Worm (Caenorhabditis elegans) whole organism, L3 larva: ENCODE measurements around the gene Y56A3A.6.

ENCODE experiments used
- ZK546.5 ChIP-seq: sonication (generic microtip); optimal IDR thresholded peaks from 2 replicates; lab custom pipeline; 2017; ENCODE audit warnings: missing biosample characterization, missing genetic modification characterization
- aly-2 ChIP-seq: fragments of 150-350 bp; optimal IDR thresholded peaks from 2 replicates; lab custom pipeline; 2014; ENCODE audit warnings: missing biosample characterization, missing genetic modification characterization
- ceh-28 ChIP-seq: fragments of 150-350 bp; optimal IDR thresholded peaks from 2 replicates; lab custom pipeline; 2014; ENCODE audit warnings: missing biosample characterization, missing genetic modification reagents, missing genetic modification characterization
- ceh-82 ChIP-seq: fragments of 150-350 bp; optimal IDR thresholded peaks from 2 replicates; lab custom pipeline; 2014; ENCODE audit warnings: missing biosample characterization, missing genetic modification characterization
- ceh-9 ChIP-seq: sonication (generic microtip); optimal IDR thresholded peaks from 2 replicates; lab custom pipeline; 2018; ENCODE audit warnings: missing biosample characterization, missing genetic modification characterization
- egl-27 ChIP-seq: sonication (generic microtip); optimal IDR thresholded peaks from 4 replicates; lab custom pipeline; 2017; ENCODE audit warnings: missing biosample characterization, missing genetic modification reagents, missing genetic modification characterization
- egl-5 ChIP-seq: fragments of 150-350 bp; optimal IDR thresholded peaks from 2 replicates; lab custom pipeline; 2017; ENCODE audit warnings: missing biosample characterization, missing genetic modification reagents, missing genetic modification characterization, inconsistent platforms
- elt-1 ChIP-seq: fragments of 150-350 bp; optimal IDR thresholded peaks from 2 replicates; lab custom pipeline; 2014; ENCODE audit warnings: missing biosample characterization, missing genetic modification characterization
- elt-3 ChIP-seq, 3 experiments: fragments of 150-350 bp in 1 of 3; sonication (generic microtip) in 2 of 3; optimal IDR thresholded peaks; 2 replicates in 2 of 3; 4 replicates in 1 of 3; lab custom pipeline; 2014 to 2017; ENCODE audit warnings: missing biosample characterization in 3 of 3, missing genetic modification characterization in 3 of 3
- eor-1 ChIP-seq, 2 experiments: fragments of 150-350 bp; optimal IDR thresholded peaks; 2 replicates each; lab custom pipeline; 2014 to 2018; ENCODE audit warnings: missing biosample characterization in 2 of 2, missing genetic modification characterization in 2 of 2
- fkh-10 ChIP-seq: sonication (generic microtip); optimal IDR thresholded peaks from 2 replicates; lab custom pipeline; 2017; ENCODE audit warnings: missing biosample characterization, missing genetic modification reagents, missing genetic modification characterization
- fkh-2 ChIP-seq: fragments of 150-350 bp; optimal IDR thresholded peaks from 2 replicates; lab custom pipeline; 2014; ENCODE audit warnings: missing biosample characterization, missing genetic modification reagents, missing genetic modification characterization
- fos-1 ChIP-seq: fragments of 150-350 bp; optimal IDR thresholded peaks from 2 replicates; lab custom pipeline; 2014; ENCODE audit warnings: missing biosample characterization, missing genetic modification characterization
- hmg-11 ChIP-seq: sonication (generic microtip); optimal IDR thresholded peaks from 2 replicates; lab custom pipeline; 2016; ENCODE audit warnings: missing genetic modification characterization, missing compliant biosample characterization
- jun-1 ChIP-seq: fragments of 150-350 bp; optimal IDR thresholded peaks from 2 replicates; lab custom pipeline; 2014; ENCODE audit warnings: missing biosample characterization, missing genetic modification reagents, missing genetic modification characterization
- lin-15B ChIP-seq: fragments of 150-350 bp; optimal IDR thresholded peaks from 2 replicates; lab custom pipeline; 2014; ENCODE audit warnings: missing biosample characterization, missing genetic modification characterization
- lin-39 ChIP-seq: fragments of 150-350 bp; optimal IDR thresholded peaks from 2 replicates; lab custom pipeline; 2018; ENCODE audit warnings: missing biosample characterization, missing genetic modification reagents, missing genetic modification characterization
- lsy-12 ChIP-seq: sonication (generic microtip); optimal IDR thresholded peaks from 2 replicates; lab custom pipeline; 2016; ENCODE audit warnings: mild to moderate bottlenecking, missing genetic modification characterization, missing compliant biosample characterization
- mdl-1 ChIP-seq: fragments of 150-350 bp; optimal IDR thresholded peaks from 2 replicates; lab custom pipeline; 2014; ENCODE audit warnings: missing biosample characterization, missing genetic modification characterization
- mml-1 ChIP-seq: fragments of 150-350 bp; sonication (generic microtip); optimal IDR thresholded peaks from 3 replicates; lab custom pipeline; 2014; ENCODE audit warnings: missing biosample characterization, missing genetic modification characterization
- nfya-1 ChIP-seq: sonication (generic microtip); optimal IDR thresholded peaks from 2 replicates; lab custom pipeline; 2017; ENCODE audit warnings: missing genetic modification characterization, mild to moderate bottlenecking, missing compliant biosample characterization, antibody characterized with exemption, moderate library complexity; ENCODE audit not compliant: insufficient read depth
- nhr-11 ChIP-seq: fragments of 150-350 bp; optimal IDR thresholded peaks from 2 replicates; lab custom pipeline; 2014; ENCODE audit warnings: missing biosample characterization, missing genetic modification characterization
- nhr-23 ChIP-seq: fragments of 150-350 bp; optimal IDR thresholded peaks from 2 replicates; lab custom pipeline; 2014; ENCODE audit warnings: missing biosample characterization, missing genetic modification reagents, missing genetic modification characterization
- nhr-28 ChIP-seq: fragments of 150-350 bp; optimal IDR thresholded peaks from 2 replicates; lab custom pipeline; 2014; ENCODE audit warnings: missing biosample characterization, missing genetic modification characterization
- nhr-43 ChIP-seq: sonication (generic microtip); optimal IDR thresholded peaks from 2 replicates; lab custom pipeline; 2016; ENCODE audit warnings: mild to moderate bottlenecking, missing genetic modification characterization, missing compliant biosample characterization; ENCODE audit not compliant: poor library complexity, severe bottlenecking
- nhr-67 ChIP-seq: fragments of 150-350 bp; optimal IDR thresholded peaks from 2 replicates; lab custom pipeline; 2014; ENCODE audit warnings: missing biosample characterization, missing genetic modification characterization
- nhr-76 ChIP-seq: fragments of 150-350 bp; sonication (generic microtip); optimal IDR thresholded peaks from 5 replicates; lab custom pipeline; 2014; ENCODE audit warnings: missing biosample characterization, missing genetic modification characterization
- pha-4 ChIP-seq: fragments of 150-350 bp; optimal IDR thresholded peaks from 2 replicates; lab custom pipeline; 2014; ENCODE audit warnings: missing biosample characterization, missing genetic modification reagents, missing genetic modification characterization
- pqm-1 ChIP-seq: fragments of 150-350 bp; optimal IDR thresholded peaks from 2 replicates; lab custom pipeline; 2017; ENCODE audit warnings: missing biosample characterization, missing genetic modification characterization, inconsistent platforms
- sea-2 ChIP-seq: fragments of 150-350 bp; sonication (generic microtip); optimal IDR thresholded peaks from 4 replicates; lab custom pipeline; 2014; ENCODE audit warnings: missing biosample characterization, missing genetic modification reagents, missing genetic modification characterization
- snpc-4 ChIP-seq: fragments of 150-350 bp; optimal IDR thresholded peaks from 2 replicates; lab custom pipeline; 2014; ENCODE audit warnings: missing biosample characterization, missing genetic modification characterization
- tbx-2 ChIP-seq: sonication (generic microtip); optimal IDR thresholded peaks from 2 replicates; lab custom pipeline; 2016; ENCODE audit warnings: mild to moderate bottlenecking, missing genetic modification characterization, missing compliant biosample characterization
- zag-1 ChIP-seq: fragments of 150-350 bp; optimal IDR thresholded peaks from 2 replicates; lab custom pipeline; 2014; ENCODE audit warnings: missing biosample characterization, missing genetic modification characterization
- ztf-11 ChIP-seq: fragments of 150-350 bp; optimal IDR thresholded peaks from 2 replicates; lab custom pipeline; 2014; ENCODE audit warnings: missing biosample characterization, missing genetic modification characterization
- ztf-4 ChIP-seq: fragments of 150-350 bp; optimal IDR thresholded peaks from 2 replicates; lab custom pipeline; 2014; ENCODE audit warnings: missing biosample characterization, missing genetic modification characterization

Y56A3A.6 gene

DNA sequence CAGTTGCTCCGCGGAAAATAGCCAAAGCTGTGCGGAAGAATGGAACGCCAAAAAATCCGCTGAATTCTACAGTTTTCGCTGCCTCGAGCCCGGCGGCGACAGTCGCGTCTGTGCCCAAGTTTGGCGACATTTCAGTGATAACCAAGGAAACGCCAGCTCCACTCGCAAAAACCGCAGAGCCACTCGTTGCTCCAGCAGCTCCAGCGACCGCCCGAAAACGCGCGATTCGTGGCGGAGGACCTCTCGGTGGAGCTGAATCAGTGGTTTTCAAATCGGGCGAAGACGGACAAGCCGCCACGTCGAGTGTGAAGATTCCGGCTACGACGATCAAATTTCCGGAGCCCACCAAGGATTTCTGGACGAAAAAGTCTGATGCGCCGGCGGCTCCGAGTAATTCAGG, 37.7 kb upstream of the Y56A3A.6 start:
- TF ChIP-seq eor-1 (tag; optimal IDR thresholded peaks at IDR 0.05; lab: Kevin White, UChicago), result no peak
- TF ChIP-seq zag-1 (tag; lab: Kevin White, UChicago), result no peak
- no peak for TF ChIP-seq fkh-10 (GFP tag; lab: Kevin White, UChicago)
- no peak for TF ChIP-seq ztf-4 (tag; lab: Kevin White, UChicago)
- TF ChIP-seq sea-2 (GFP tag; lab: Kevin White, UChicago), result no peak
- no peak for TF ChIP-seq pqm-1
- TF ChIP-seq lsy-12 (tag; lab: Kevin White, UChicago), result no peak
- no peak for TF ChIP-seq jun-1 (tag; lab: Kevin White, UChicago)
- TF ChIP-seq, all 47 proteins: peak for 0

DNA sequence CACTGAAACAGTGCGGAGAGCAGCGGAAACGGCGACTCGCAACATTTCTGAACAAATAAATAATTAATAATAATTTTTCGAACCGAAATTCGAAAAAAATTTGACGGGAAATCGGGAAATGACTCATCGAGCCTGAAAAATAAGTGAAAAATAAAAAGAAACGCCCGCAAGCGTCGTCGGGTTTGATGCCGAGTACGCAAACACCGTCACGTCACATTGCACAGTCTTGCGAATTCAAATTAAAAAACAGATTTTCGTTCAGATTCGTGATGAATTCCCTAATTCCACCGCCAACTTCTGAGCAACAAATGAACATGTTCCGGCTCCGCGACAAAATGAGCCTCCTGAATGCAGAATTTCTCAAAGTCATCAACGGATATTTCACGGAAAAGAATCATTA, 37.1 kb upstream of the Y56A3A.6 start, which contains the start of the genes ndab-1 and npp-16:
TSS of gene ndab-1 (minus strand) at position 47 of the 400 bp plus-strand sequence.
TSS of gene npp-16 (plus strand) at position 263 of the 400 bp plus-strand sequence.
- peak; percentile 24 for TF ChIP-seq hmg-11
- no peak for TF ChIP-seq mml-1 (tag; lab: Kevin White, UChicago)
- TF ChIP-seq pha-4 (tag; lab: Kevin White, UChicago), result peak; percentile 6
- no peak for TF ChIP-seq ZK546.5 (tag; lab: Kevin White, UChicago)
- TF ChIP-seq lin-39 (tag; lab: Kevin White, UChicago), result no peak
- TF ChIP-seq nhr-67 (tag; lab: Kevin White, UChicago), result no peak
- no peak for TF ChIP-seq egl-27 (tag; lab: Kevin White, UChicago)
- peak; percentile 33 for TF ChIP-seq lin-15B
- TF ChIP-seq lsy-12 (tag; lab: Kevin White, UChicago), result no peak
- TF ChIP-seq nfya-1, result peak; percentile 54
- TF ChIP-seq egl-5 (tag; lab: Kevin White, UChicago), result no peak

DNA sequence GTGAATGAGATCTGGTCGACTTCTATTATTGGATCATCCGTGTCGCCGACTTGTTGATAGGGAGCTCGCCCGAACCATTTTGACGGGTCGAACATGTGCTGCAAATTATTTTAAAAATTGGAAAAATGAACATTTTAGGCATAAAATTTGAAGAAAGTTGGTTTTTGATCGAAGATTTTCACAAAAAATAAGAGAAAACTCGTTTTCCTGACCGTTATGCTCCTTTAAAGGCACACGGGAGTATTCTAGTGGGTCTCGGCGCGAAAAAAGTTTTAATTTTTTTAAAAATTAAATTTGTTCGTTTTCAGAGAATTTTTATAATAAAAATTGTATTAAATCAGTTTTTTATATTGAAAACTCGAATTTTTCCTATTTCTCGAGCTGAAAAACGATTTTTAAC, 35.6 kb upstream of the Y56A3A.6 start, which contains the start of gene Y56A3A.16:
TSS of gene Y56A3A.16 (minus strand) at position 101 of the 400 bp plus-strand sequence.
- TF ChIP-seq ceh-9 (tag; lab: Kevin White, UChicago) (no peak), jun-1 (tag; lab: Kevin White, UChicago) (no peak), fos-1 (tag; lab: Kevin White, UChicago) (no peak), ztf-11 (tag; lab: Kevin White, UChicago) (no peak), snpc-4 (tag; lab: Kevin White, UChicago) (no peak), ceh-82 (tag; lab: Kevin White, UChicago) (no peak), lsy-12 (tag; lab: Kevin White, UChicago) (no peak), elt-1 (tag; lab: Kevin White, UChicago) (no peak), egl-27 (tag; lab: Kevin White, UChicago) (no peak), tbx-2 (no peak), nhr-67 (tag; lab: Kevin White, UChicago) (no peak), nhr-23 (tag; lab: Kevin White, UChicago) (no peak), elt-3 (tag; optimal IDR thresholded peaks at IDR 0.05; lab: Kevin White, UChicago) (no peak), nhr-11 (tag; lab: Kevin White, UChicago) (no peak)
- TF ChIP-seq, all 47 proteins: peak for 0

DNA sequence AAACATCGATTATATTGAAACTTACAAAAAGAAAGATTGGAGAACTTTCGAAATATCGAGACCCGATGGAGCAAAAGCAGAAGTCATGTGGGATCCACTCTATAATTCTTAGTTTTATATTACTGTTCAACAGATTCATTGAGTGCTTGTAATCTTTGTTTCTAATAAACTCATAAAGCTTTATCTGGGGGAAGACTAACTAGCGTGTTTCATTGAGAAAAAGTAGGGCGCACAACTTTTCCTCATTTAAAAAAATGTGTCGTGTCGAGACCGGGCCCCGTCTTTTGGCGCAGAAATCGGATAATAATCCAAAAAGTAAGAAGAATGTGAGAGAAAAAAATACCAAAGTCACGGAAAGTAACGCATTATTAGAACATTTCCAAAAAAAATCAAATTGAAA, 31.2 kb upstream of the Y56A3A.6 start, which contains the start of gene faah-4:
TSS of gene faah-4 (minus strand) at position 101 of the 400 bp plus-strand sequence.
- TF ChIP-seq aly-2 (tag; lab: Kevin White, UChicago) (no peak), jun-1 (tag; lab: Kevin White, UChicago) (no peak), lsy-12 (tag; lab: Kevin White, UChicago) (no peak), pha-4 (tag; lab: Kevin White, UChicago) (no peak), nhr-11 (tag; lab: Kevin White, UChicago) (no peak), elt-1 (tag; lab: Kevin White, UChicago) (no peak)

DNA sequence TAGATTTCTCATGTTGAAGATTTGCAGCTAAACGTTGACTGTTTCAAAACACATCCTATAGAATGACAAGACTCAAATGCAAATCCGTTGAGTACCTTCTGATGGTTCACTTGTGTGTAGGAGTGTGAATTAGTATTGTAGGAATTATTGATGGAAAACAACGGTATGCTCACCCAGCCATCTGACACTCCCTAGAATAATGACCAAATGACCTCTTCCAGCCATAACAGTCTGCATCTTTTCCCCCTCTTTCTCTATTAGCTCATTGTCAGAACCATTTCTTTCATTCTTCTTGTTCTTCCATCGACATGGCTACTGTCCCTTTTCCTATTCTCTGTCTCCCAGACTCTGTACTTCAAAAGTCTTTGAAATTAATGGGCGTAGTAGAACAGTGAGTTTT, 30.1 kb upstream of the Y56A3A.6 start, which contains the start of gene fbxb-24:
TSS of gene fbxb-24 (plus strand) at position 301 of the 400 bp plus-strand sequence.
- TF ChIP-seq nhr-76 (tag; lab: Kevin White, UChicago) (no peak), egl-5 (tag; lab: Kevin White, UChicago) (no peak), nhr-67 (tag; lab: Kevin White, UChicago) (no peak), mml-1 (tag; lab: Kevin White, UChicago) (no peak), pqm-1 (no peak), aly-2 (tag; lab: Kevin White, UChicago) (no peak), ceh-28 (tag; lab: Kevin White, UChicago) (no peak), lin-15B (no peak), tbx-2 (no peak), nhr-28 (tag; lab: Kevin White, UChicago) (no peak), fkh-2 (no peak), mdl-1 (tag; lab: Kevin White, UChicago) (no peak), nhr-43 (tag; lab: Kevin White, UChicago) (no peak), fos-1 (tag; lab: Kevin White, UChicago) (no peak), ceh-82 (tag; lab: Kevin White, UChicago) (no peak), pha-4 (tag; lab: Kevin White, UChicago) (no peak)
